Worm (Caenorhabditis elegans) whole organism, late embryonic: ENCODE measurements around the gene ugt-61.

Experiments used
- Y22D7AL.16 ChIP-seq: sonication (generic microtip); optimal IDR thresholded peaks from 2 replicates; lab custom pipeline; 2016; ENCODE audit warnings: missing genetic modification characterization, missing compliant biosample characterization
- ceh-45 ChIP-seq: fragments of 200-800 bp; sonication (Bioruptor generic); IDR thresholded peaks from 2 replicates; pipeline ENCODE4 v1.3.6; 2022; ENCODE audit warnings: missing genetic modification reagents, missing genetic modification characterization, missing compliant biosample characterization
- elt-2 ChIP-seq: sonication (generic microtip); optimal IDR thresholded peaks from 2 replicates; lab custom pipeline; 2016; ENCODE audit warnings: missing genetic modification reagents, missing genetic modification characterization, missing compliant biosample characterization
- ets-4 ChIP-seq: sonication (generic microtip); optimal IDR thresholded peaks from 2 replicates; lab custom pipeline; 2016; ENCODE audit warnings: missing genetic modification characterization, missing compliant biosample characterization
- fax-1 ChIP-seq: sonication (generic microtip); optimal IDR thresholded peaks from 2 replicates; lab custom pipeline; 2016; ENCODE audit warnings: missing genotype, missing genetic modification characterization, missing compliant biosample characterization
- hlh-30 ChIP-seq: sonication (generic microtip); optimal IDR thresholded peaks from 2 replicates; lab custom pipeline; 2017; ENCODE audit warnings: antibody characterized with exemption, missing genetic modification characterization, missing compliant biosample characterization; ENCODE audit not compliant: insufficient read depth
- nhr-11 ChIP-seq: fragments of 150-350 bp; optimal IDR thresholded peaks from 2 replicates; lab custom pipeline; 2014; ENCODE audit warnings: missing biosample characterization, missing genetic modification characterization
- npax-4 ChIP-seq: sonication (generic microtip); optimal IDR thresholded peaks from 2 replicates; lab custom pipeline; 2016; ENCODE audit warnings: missing genetic modification characterization, missing compliant biosample characterization
- pag-3 ChIP-seq: sonication (generic microtip); optimal IDR thresholded peaks from 2 replicates; lab custom pipeline; 2016; ENCODE audit warnings: missing compliant biosample characterization, missing genetic modification characterization, borderline replicate concordance
- unc-55 ChIP-seq: sonication (generic microtip); optimal IDR thresholded peaks from 2 replicates; lab custom pipeline; 2017; ENCODE audit warnings: missing biosample characterization, missing genetic modification reagents, missing genetic modification characterization

DNA sequence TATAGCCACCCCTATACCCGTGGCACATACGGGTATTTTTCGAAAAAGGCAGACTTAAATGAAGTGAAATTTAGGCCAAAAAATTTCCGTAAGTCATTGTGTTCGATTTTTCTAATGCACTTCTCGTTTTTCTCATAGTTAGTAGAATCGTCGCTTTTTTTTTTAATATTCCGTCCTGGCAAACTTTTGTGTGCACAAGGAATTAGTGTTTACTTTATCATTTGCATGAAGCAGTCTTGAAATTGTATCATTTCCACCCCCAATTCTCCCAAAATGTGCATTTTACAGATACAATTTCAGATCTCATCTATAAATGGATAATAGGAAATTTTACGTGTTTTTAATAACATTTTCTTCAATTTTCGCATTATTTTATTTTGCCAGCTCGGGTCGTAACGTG lies 8.1 kb downstream of the ugt-61 start, which contains the start of gene C18G1.6:
- no peak for TF ChIP-seq nhr-11 (tag; lab: Kevin White, UChicago)
- TF ChIP-seq ets-4, result no peak
- no peak for TF ChIP-seq Y22D7AL.16 (tag; lab: Kevin White, UChicago)
- TF ChIP-seq npax-4 (tag; lab: Kevin White, UChicago), result no peak
- TF ChIP-seq ceh-45 (GFP tag; lab: Robert Waterston, UW), result no peak
- no peak for TF ChIP-seq unc-55
- TF ChIP-seq pag-3 (tag; lab: Kevin White, UChicago), result no peak
- TF ChIP-seq elt-2, result no peak
- TF ChIP-seq hlh-30 (tag; lab: Kevin White, UChicago), result no peak
- no peak for TF ChIP-seq fax-1 (tag; lab: Kevin White, UChicago)
